Worm (Caenorhabditis elegans): ENCODE results near the gene lact-8.

DNA sequence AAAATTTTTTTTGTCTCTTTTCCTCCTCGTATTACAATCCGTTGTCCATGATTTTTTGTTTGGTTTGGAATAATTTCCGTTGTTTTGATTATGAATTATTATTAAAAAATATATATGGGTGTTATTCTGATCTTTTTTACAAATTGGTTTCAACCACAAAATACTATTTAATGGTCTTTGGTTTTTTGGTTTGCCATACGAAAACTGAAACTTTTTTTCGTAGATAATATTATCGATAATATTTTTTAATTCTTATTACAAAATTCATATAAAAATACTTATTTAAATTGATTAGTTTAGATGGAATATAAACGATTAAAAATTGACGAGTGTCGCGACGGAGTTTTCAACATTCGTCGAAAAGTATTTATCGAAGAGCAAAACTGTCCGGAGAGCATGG is 33.8 kb upstream of the lact-8 start, which contains the start of gene jmjd-5:
- TF ChIP-seq C38D4.7 (GFP tag; optimal IDR thresholded peaks at IDR 0.05) (no peak), ets-4 (tag; optimal IDR thresholded peaks at IDR 0.05) (no peak), dve-1 (tag; optimal IDR thresholded peaks at IDR 0.05) (no peak), rnt-1 (tag; optimal IDR thresholded peaks at IDR 0.05) (no peak), unc-3 (GFP tag; conservative IDR thresholded peaks at IDR 0.05) (no peak), unc-3 (tag; optimal IDR thresholded peaks at IDR 0.05) (no peak), unc-86 (tag; optimal IDR thresholded peaks at IDR 0.05) (no peak), ztf-16 (tag; optimal IDR thresholded peaks at IDR 0.05) (no peak), hlh-8 (tag; optimal IDR thresholded peaks at IDR 0.05) (no peak), pag-3 (tag; optimal IDR thresholded peaks at IDR 0.05; ENCODE audit: borderline replicate concordance) (no peak), sdc-2 (tag; optimal IDR thresholded peaks at IDR 0.05) (no peak), pqm-1 (tag; optimal IDR thresholded peaks at IDR 0.05) (no peak), unc-55 (GFP tag; optimal IDR thresholded peaks at IDR 0.05) (no peak)
